Worm (Caenorhabditis elegans): ENCODE data around the gene fut-6.

ce11 chrII:4621650-4622049 lies 34.1 kb downstream of the fut-6 start, which contains the start of gene clec-139:
- no peak for TF ChIP-seq med-1 (GFP tag; optimal IDR thresholded peaks at IDR 0.05; ENCODE audit: insufficient read depth)
- no peak for TF ChIP-seq ztf-29 (GFP tag; IDR thresholded peaks at IDR 0.05)
- no peak for TF ChIP-seq ztf-23 (GFP tag; IDR thresholded peaks at IDR 0.05)
- TF ChIP-seq T22C8.4 (GFP tag; IDR thresholded peaks at IDR 0.05): no peak
- no peak for TF ChIP-seq klf-2 (GFP tag; conservative IDR thresholded peaks at IDR 0.05)
- TF ChIP-seq flt-1 (GFP tag; IDR thresholded peaks at IDR 0.05): no peak
- TF ChIP-seq tab-1 (GFP tag; IDR thresholded peaks at IDR 0.05): no peak
- TF ChIP-seq cog-1 (tag; optimal IDR thresholded peaks at IDR 0.05): no peak
- no peak for TF ChIP-seq ref-1 (GFP tag; conservative IDR thresholded peaks at IDR 0.05)
